Worm (Caenorhabditis elegans): ENCODE measurements around the gene C56C10.7.

- no peak for TF ChIP-seq W03F9.2 (tag; optimal IDR thresholded peaks at IDR 0.05)
- no peak for TF ChIP-seq him-1 (tag; optimal IDR thresholded peaks at IDR 0.05)
These were observed 32.7 kb downstream of the C56C10.7 start, which contains the start of gene wrn-1 for ce11 chrII:6554677-6555076.
